Fruit fly (Drosophila melanogaster): ENCODE data around the gene Ag5r2.

dm6 chrX:14824690-14825469 lies 41.0 kb upstream of the Ag5r2 start:
- TF ChIP-seq Gug (GFP tag; IDR thresholded peaks at IDR 0.05) (no peak), CG6808 (GFP tag; optimal IDR thresholded peaks at IDR 0.05) (no peak), eg (GFP tag; IDR thresholded peaks at IDR 0.05) (no peak), dsx (GFP tag; optimal IDR thresholded peaks at IDR 0.05; ENCODE audit: poor library complexity, severe bottlenecking) (no peak), Hr39 (GFP tag; optimal IDR thresholded peaks at IDR 0.05) (no peak), acj6 (GFP tag; optimal IDR thresholded peaks at IDR 0.05) (no peak)

Measured in whole organism, prepupa.